Fruit fly (Drosophila melanogaster) whole organism, embryonic: Measurements from ENCODE around the gene Nct.

ENCODE experiments used
- Atf3 ChIP-seq: fragments of 200-800 bp; sonication (Bioruptor generic); optimal IDR thresholded peaks from 3 replicates; lab custom pipeline; 2016; ENCODE audit warnings: missing biosample characterization, missing genetic modification characterization
- B-H1 ChIP-seq: fragments of 200-800 bp; sonication (Bioruptor generic); IDR thresholded peaks from 3 replicates; pipeline ENCODE4 v1.3.6; 2022; ENCODE audit warnings: missing biosample characterization, missing genetic modification characterization
- CG10462 ChIP-seq: fragments of 200-800 bp; sonication (Bioruptor generic); optimal IDR thresholded peaks from 2 replicates; lab custom pipeline; 2016; ENCODE audit warnings: missing biosample characterization, missing genetic modification characterization
- CG13894 ChIP-seq: fragments of 200-800 bp; sonication (Bioruptor generic); optimal IDR thresholded peaks from 3 replicates; lab custom pipeline; 2018; ENCODE audit warnings: missing biosample characterization, mild to moderate bottlenecking, missing genetic modification characterization, moderate library complexity
- CG14014 ChIP-seq: fragments of 200-800 bp; sonication (Bioruptor generic); IDR thresholded peaks from 2 replicates; pipeline ENCODE4 v1.3.6; 2022; ENCODE audit warnings: missing biosample characterization, missing genetic modification characterization
- CG17186 ChIP-seq: fragments of 200-800 bp; sonication (Bioruptor generic); optimal IDR thresholded peaks from 3 replicates; lab custom pipeline; 2017; ENCODE audit warnings: missing biosample characterization, missing genetic modification reagents, missing genetic modification characterization
- CG17361 ChIP-seq: fragments of 200-800 bp; sonication (Bioruptor generic); IDR thresholded peaks from 3 replicates; pipeline ENCODE4 v1.3.6; 2022; ENCODE audit warnings: missing biosample characterization, missing genetic modification characterization
- CG2129 ChIP-seq: fragments of 200-800 bp; sonication (Bioruptor generic); IDR thresholded peaks from 2 replicates; pipeline ENCODE4 v1.3.6; 2022; ENCODE audit warnings: missing biosample characterization, missing genetic modification characterization; ENCODE audit not compliant: partially characterized antibody
- CG31388 ChIP-seq: fragments of 200-800 bp; sonication (Bioruptor generic); optimal IDR thresholded peaks from 2 replicates; lab custom pipeline; 2016; ENCODE audit warnings: missing biosample characterization, missing genetic modification characterization
- CG3995 ChIP-seq: fragments of 200-800 bp; sonication (Bioruptor generic); optimal IDR thresholded peaks from 3 replicates; lab custom pipeline; 2016; ENCODE audit warnings: missing biosample characterization, missing genetic modification characterization
- CG4424 ChIP-seq: fragments of 200-800 bp; sonication (Bioruptor generic); optimal IDR thresholded peaks from 3 replicates; lab custom pipeline; 2016; ENCODE audit warnings: missing biosample characterization, missing genetic modification characterization
- CG6272 ChIP-seq: fragments of 200-800 bp; sonication (Bioruptor generic); IDR thresholded peaks from 2 replicates; pipeline ENCODE4 v1.3.6; 2022; ENCODE audit warnings: missing biosample characterization, missing genetic modification characterization
- CG8281 ChIP-seq: fragments of 200-800 bp; sonication (Bioruptor generic); optimal IDR thresholded peaks from 2 replicates; lab custom pipeline; 2018; ENCODE audit warnings: missing biosample characterization, mild to moderate bottlenecking, missing genetic modification characterization, moderate library complexity
- Doc2 ChIP-seq: fragments of 200-800 bp; sonication (Bioruptor generic); IDR thresholded peaks from 2 replicates; pipeline ENCODE4 v1.3.6; 2022; ENCODE audit warnings: missing biosample characterization, missing genetic modification characterization
- E2f2 ChIP-seq: fragments of 200-800 bp; sonication (Bioruptor generic); IDR thresholded peaks from 2 replicates; pipeline ENCODE4 v1.3.6; 2022; ENCODE audit warnings: missing biosample characterization, missing genetic modification characterization
- GATAe ChIP-seq: fragments of 200-800 bp; sonication (Bioruptor generic); conservative IDR thresholded peaks from 2 replicates; pipeline ENCODE4 v1.3.6; 2022; ENCODE audit warnings: missing biosample characterization, missing genetic modification characterization
- Hmx ChIP-seq: fragments of 200-800 bp; sonication (Bioruptor generic); optimal IDR thresholded peaks from 2 replicates; lab custom pipeline; 2016; ENCODE audit warnings: missing biosample characterization, missing genetic modification characterization
- Kr ChIP-seq: fragments of 200-800 bp; sonication (Bioruptor generic); optimal IDR thresholded peaks from 2 replicates; lab custom pipeline; 2017; ENCODE audit warnings: missing biosample characterization, mild to moderate bottlenecking, missing genetic modification characterization
- Lpt ChIP-seq: fragments of >200 bp; optimal IDR thresholded peaks from 2 replicates; lab custom pipeline; 2018; ENCODE audit warnings: missing biosample characterization, missing genetic modification characterization
- NK7.1 ChIP-seq: fragments of 200-800 bp; sonication (Bioruptor generic); optimal IDR thresholded peaks from 3 replicates; lab custom pipeline; 2016; ENCODE audit warnings: missing biosample characterization, missing genetic modification characterization
- PHDP ChIP-seq: fragments of 200-800 bp; sonication (Bioruptor generic); optimal IDR thresholded peaks from 3 replicates; lab custom pipeline; 2018; ENCODE audit warnings: missing biosample characterization, mild to moderate bottlenecking, missing genetic modification characterization, moderate library complexity
- Side ChIP-seq: fragments of 200-800 bp; sonication (Bioruptor generic); optimal IDR thresholded peaks from 2 replicates; lab custom pipeline; 2016; ENCODE audit warnings: missing biosample characterization, missing genetic modification characterization
- Xrp1 ChIP-seq: fragments of 200-800 bp; sonication (Bioruptor generic); IDR thresholded peaks from 2 replicates; pipeline ENCODE4 v1.3.6; 2022; ENCODE audit warnings: missing biosample characterization, missing genetic modification characterization
- ap ChIP-seq: fragments of 200-800 bp; sonication (Bioruptor generic); IDR thresholded peaks from 2 replicates; pipeline ENCODE4 v1.3.6; 2022; ENCODE audit warnings: missing biosample characterization, missing genetic modification characterization
- ase ChIP-seq: fragments of 200-800 bp; sonication (Bioruptor generic); IDR thresholded peaks from 3 replicates; pipeline ENCODE4 v1.3.6; 2022; ENCODE audit warnings: missing biosample characterization, missing genetic modification characterization
- bab2 ChIP-seq: fragments of 200-800 bp; sonication (Bioruptor generic); optimal IDR thresholded peaks from 2 replicates; lab custom pipeline; 2016; ENCODE audit warnings: missing biosample characterization, missing genetic modification characterization
- btn ChIP-seq: fragments of 200-800 bp; sonication (Bioruptor generic); optimal IDR thresholded peaks from 2 replicates; lab custom pipeline; 2016; ENCODE audit warnings: missing biosample characterization, missing genetic modification characterization
- corto ChIP-seq: fragments of 200-800 bp; sonication (Bioruptor generic); optimal IDR thresholded peaks from 2 replicates; lab custom pipeline; 2016; ENCODE audit warnings: missing biosample characterization, mild to moderate bottlenecking, missing genetic modification characterization, moderate library complexity
- crc ChIP-seq: fragments of 200-800 bp; sonication (Bioruptor generic); optimal IDR thresholded peaks from 2 replicates; lab custom pipeline; 2016; ENCODE audit warnings: missing biosample characterization, missing genetic modification characterization
- da ChIP-seq: fragments of 200-800 bp; sonication (Bioruptor generic); optimal IDR thresholded peaks from 2 replicates; lab custom pipeline; 2016; ENCODE audit warnings: missing biosample characterization, missing genetic modification characterization
- dmrt11E ChIP-seq: fragments of 200-800 bp; sonication (Bioruptor generic); optimal IDR thresholded peaks from 3 replicates; lab custom pipeline; 2018; ENCODE audit warnings: missing biosample characterization, mild to moderate bottlenecking, missing genetic modification characterization, moderate library complexity
- esg ChIP-seq: fragments of 200-800 bp; sonication (Bioruptor generic); conservative IDR thresholded peaks from 2 replicates; pipeline ENCODE4 v1.3.6; 2022; ENCODE audit warnings: missing biosample characterization, missing genetic modification characterization
- ewg ChIP-seq: fragments of 200-800 bp; sonication (Bioruptor generic); optimal IDR thresholded peaks from 3 replicates; lab custom pipeline; 2017; ENCODE audit warnings: mild to moderate bottlenecking, missing biosample characterization, missing genetic modification reagents, missing genetic modification characterization
- fd64A ChIP-seq: fragments of 200-800 bp; sonication (Bioruptor generic); optimal IDR thresholded peaks from 3 replicates; lab custom pipeline; 2018; ENCODE audit warnings: missing biosample characterization, mild to moderate bottlenecking, missing genetic modification characterization
- fu2 ChIP-seq: fragments of 200-800 bp; sonication (Bioruptor generic); optimal IDR thresholded peaks from 2 replicates; lab custom pipeline; 2016; ENCODE audit warnings: missing biosample characterization, missing genetic modification characterization
- gce ChIP-seq: fragments of 200-800 bp; sonication (Bioruptor generic); IDR thresholded peaks from 3 replicates; pipeline ENCODE4 v1.3.6; 2022; ENCODE audit warnings: missing biosample characterization, missing genetic modification characterization
- hbn ChIP-seq: fragments of 200-800 bp; sonication (Bioruptor generic); IDR thresholded peaks from 2 replicates; pipeline ENCODE4 v1.3.6; 2022; ENCODE audit warnings: missing biosample characterization, missing genetic modification characterization; ENCODE audit not compliant: partially characterized antibody
- ind ChIP-seq: fragments of 200-800 bp; sonication (Bioruptor generic); optimal IDR thresholded peaks from 3 replicates; lab custom pipeline; 2016; ENCODE audit warnings: missing biosample characterization, missing genetic modification characterization
- oc ChIP-seq: fragments of 200-800 bp; sonication (Bioruptor generic); optimal IDR thresholded peaks from 2 replicates; lab custom pipeline; 2018; ENCODE audit warnings: missing biosample characterization, mild to moderate bottlenecking, missing genetic modification characterization, moderate library complexity
- pho ChIP-seq: fragments of 200-800 bp; sonication (Bioruptor generic); optimal IDR thresholded peaks from 2 replicates; lab custom pipeline; 2016; ENCODE audit warnings: missing biosample characterization, missing genetic modification characterization
- prd ChIP-seq, 3 experiments: fragments of >200 bp in 2 of 3; fragments of 200-800 bp in 1 of 3; sonication (Bioruptor generic) in 1 of 3; optimal IDR thresholded peaks in 2 of 3; IDR thresholded peaks in 1 of 3; 2 replicates in 2 of 3; 3 replicates in 1 of 3; pipeline versions ENCODE4 v1.3.6 to Lab custom; 2017 to 2022; ENCODE audit warnings: missing biosample characterization in 1 of 3, missing genetic modification characterization in 1 of 3
- sr ChIP-seq: fragments of 200-800 bp; sonication (Bioruptor generic); IDR thresholded peaks from 3 replicates; pipeline ENCODE4 v1.3.6; 2022; ENCODE audit warnings: missing biosample characterization, missing genetic modification characterization
- stwl ChIP-seq: fragments of 200-800 bp; sonication (Bioruptor generic); optimal IDR thresholded peaks from 3 replicates; lab custom pipeline; 2018; ENCODE audit warnings: missing biosample characterization, mild to moderate bottlenecking, missing genetic modification characterization, moderate library complexity
- sug ChIP-seq: fragments of 200-800 bp; optimal IDR thresholded peaks from 2 replicates; lab custom pipeline; 2019; ENCODE audit warnings: missing biosample characterization, mild to moderate bottlenecking, missing genetic modification characterization, moderate library complexity
- tna ChIP-seq: fragments of 200-800 bp; sonication (Bioruptor generic); IDR thresholded peaks from 2 replicates; pipeline ENCODE4 v1.3.6; 2022; ENCODE audit warnings: missing biosample characterization, missing genetic modification characterization; ENCODE audit not compliant: partially characterized antibody
- ttk ChIP-seq: fragments of 200-800 bp; sonication (Bioruptor generic); IDR thresholded peaks from 2 replicates; pipeline ENCODE4 v2.1.2; 2022; ENCODE audit warnings: missing biosample characterization, missing genetic modification characterization
- usp ChIP-seq: fragments of >200 bp; optimal IDR thresholded peaks from 2 replicates; lab custom pipeline; 2017; ENCODE audit warnings: missing biosample characterization, missing genetic modification characterization
- vfl ChIP-seq: fragments of 200-800 bp; sonication (Bioruptor generic); optimal IDR thresholded peaks from 2 replicates; lab custom pipeline; 2016; ENCODE audit warnings: missing biosample characterization, missing genetic modification characterization
- zf30C ChIP-seq: fragments of 200-800 bp; sonication (Bioruptor generic); optimal IDR thresholded peaks from 3 replicates; lab custom pipeline; 2018; ENCODE audit warnings: missing biosample characterization, mild to moderate bottlenecking, missing genetic modification characterization

Gene Nct

DNA sequence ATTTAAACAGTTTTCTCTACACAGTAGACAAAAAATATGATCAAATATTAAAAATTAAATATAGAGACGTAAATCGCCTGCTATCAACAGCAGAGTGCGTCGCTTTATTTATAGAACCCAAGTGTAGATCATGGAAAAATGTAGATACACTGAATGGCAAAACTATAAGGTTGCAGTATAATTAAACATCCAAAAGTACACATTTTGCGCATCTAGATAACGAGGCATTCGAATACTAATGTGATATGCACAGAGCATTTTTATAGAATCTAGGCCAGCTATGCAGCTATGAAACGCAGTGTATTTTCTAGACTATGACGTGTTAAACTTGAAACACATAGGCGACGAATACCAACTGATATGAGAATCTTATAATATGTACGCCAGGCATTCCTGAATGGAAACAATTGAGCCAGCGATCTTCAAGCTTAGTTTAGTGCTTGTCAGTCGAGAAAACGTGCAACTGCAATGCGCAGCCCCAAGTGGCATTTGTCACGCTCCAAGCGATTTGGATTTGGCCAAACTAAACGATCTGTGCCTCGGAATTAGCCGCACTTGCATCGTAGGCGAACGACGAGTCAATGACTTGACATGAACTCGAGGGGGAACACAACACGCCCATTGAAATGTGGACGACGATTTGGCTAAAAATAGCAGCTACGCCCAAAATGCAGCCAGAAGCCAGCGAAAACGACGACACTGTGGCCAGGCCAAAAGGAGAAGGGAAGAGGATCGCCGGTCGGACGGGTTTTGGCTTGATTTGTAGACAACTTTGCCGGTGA, 40.4 kb upstream of the Nct start (continued):
- TF ChIP-seq Atf3 (GFP tag; lab: Kevin White, UChicago) (peak; percentile 76), NK7.1 (GFP tag; lab: Kevin White, UChicago) (peak; percentile 67), vfl (peak; percentile 75), fd64A (GFP tag; lab: Kevin White, UChicago) (peak; percentile 69), Kr (GFP tag; lab: Kevin White, UChicago) (no peak), hbn (no peak), CG6272 (GFP tag; lab: Robert Waterston, UW) (peak; percentile 81), usp (no peak), CG10462 (GFP tag; lab: Kevin White, UChicago) (peak; percentile 69), CG4424 (peak; percentile 83), fu2 (peak; percentile 84), CG8281 (tag; lab: Kevin White, UChicago) (peak; percentile 73), CG17361 (GFP tag; lab: Robert Waterston, UW) (peak; percentile 85), sug (tag; lab: Kevin White, UChicago) (peak; percentile 76), oc (peak; percentile 89), gce (GFP tag; lab: Robert Waterston, UW) (peak; percentile 75; the same call in 1 of the 3 replicates), CG13894 (peak; percentile 79), pho (peak; percentile 76), corto (GFP tag; lab: Kevin White, UChicago) (peak; percentile 78), dmrt11E (tag; lab: Kevin White, UChicago) (peak; percentile 40), B-H1 (peak; percentile 87), CG31388 (peak; percentile 28), Hmx (peak; percentile 3), prd (optimal IDR thresholded peaks at IDR 0.05; lab: Kevin White, UChicago) (no peak), prd (GFP tag; IDR thresholded peaks at IDR 0.05; lab: Robert Waterston, UW) (peak; percentile 86), ase (GFP tag; lab: Robert Waterston, UW) (peak; percentile 90), CG3995 (GFP tag; lab: Kevin White, UChicago) (peak; percentile 54), da (peak; percentile 68), CG14014 (GFP tag; lab: Robert Waterston, UW) (peak; percentile 93), ewg (GFP tag; lab: Kevin White, UChicago) (peak; percentile 73), bab2 (peak; percentile 86), Xrp1 (GFP tag; lab: Robert Waterston, UW) (peak; percentile 90), PHDP (tag; lab: Kevin White, UChicago) (peak; percentile 92), zf30C (no peak), sr (peak; percentile 72; the same call in 2 of the 3 replicates), tna (GFP tag; lab: Robert Waterston, UW) (no peak), Doc2 (GFP tag; lab: Robert Waterston, UW) (peak; percentile 77), E2f2 (peak; percentile 66), Lpt (GFP tag; lab: Kevin White, UChicago) (no peak), Side (GFP tag; lab: Kevin White, UChicago) (peak; percentile 78), crc (GFP tag; lab: Kevin White, UChicago) (peak; percentile 62), GATAe (GFP tag; lab: Robert Waterston, UW) (peak; percentile 41; the same call in 1 of the 2 replicates), ind (GFP tag; lab: Kevin White, UChicago) (peak; percentile 89), CG2129 (GFP tag; lab: Robert Waterston, UW) (no peak), btn (GFP tag; lab: Kevin White, UChicago) (peak; percentile 73), stwl (no peak), esg (GFP tag; lab: Robert Waterston, UW) (peak; percentile 88), CG17186 (GFP tag; lab: Kevin White, UChicago) (peak; percentile 33), ttk (GFP tag; lab: Robert Waterston, UW) (peak; percentile 77), ap (GFP tag; lab: Robert Waterston, UW) (peak; percentile 79)
